Worm (Caenorhabditis elegans) whole organism, young adult: ENCODE data around the gene W07G4.2.

Experiments used
- atf-7 ChIP-seq: sonication (generic microtip); optimal IDR thresholded peaks from 2 replicates; lab custom pipeline; 2017; ENCODE audit warnings: mild to moderate bottlenecking, missing genetic modification characterization, missing compliant biosample characterization
- cebp-2 ChIP-seq: fragments of 200-800 bp; sonication (Bioruptor generic); IDR thresholded peaks from 2 replicates; pipeline ENCODE4 v1.3.6; 2022; ENCODE audit warnings: missing genetic modification characterization, missing compliant biosample characterization
- lin-35 ChIP-seq, 3 experiments: fragments of 150-350 bp in 2 of 3; sonication (generic microtip) in 1 of 3; optimal IDR thresholded peaks; 2 replicates each; lab custom pipeline; 2014 to 2018; ENCODE audit warnings: missing biosample characterization in 3 of 3, missing genetic modification characterization in 3 of 3, missing genetic modification reagents in 3 of 3
- madf-6 ChIP-seq: fragments of 200-800 bp; sonication (Bioruptor generic); IDR thresholded peaks from 2 replicates; pipeline ENCODE4 v1.3.6; 2022; ENCODE audit warnings: missing genetic modification reagents, missing genetic modification characterization, missing compliant biosample characterization
- nfya-1 ChIP-seq: sonication (generic microtip); optimal IDR thresholded peaks from 2 replicates; lab custom pipeline; 2017; ENCODE audit warnings: antibody characterized with exemption, missing compliant biosample characterization, missing genetic modification characterization, borderline replicate concordance; ENCODE audit not compliant: insufficient read depth
- nhr-120 ChIP-seq: fragments of 200-800 bp; sonication (Bioruptor generic); IDR thresholded peaks from 2 replicates; pipeline ENCODE4 v1.3.6; 2022; ENCODE audit warnings: missing genetic modification characterization, missing compliant biosample characterization
- rcor-1 ChIP-seq: fragments of 200-800 bp; sonication (Bioruptor generic); IDR thresholded peaks from 2 replicates; pipeline ENCODE4 v1.3.6; 2022; ENCODE audit warnings: missing genetic modification reagents, missing genetic modification characterization, missing compliant biosample characterization
- sdz-38 ChIP-seq: sonication (generic microtip); optimal IDR thresholded peaks from 2 replicates; lab custom pipeline; 2016; ENCODE audit warnings: missing genotype, missing genetic modification characterization, missing compliant biosample characterization
- snpc-3.4 ChIP-seq: sonication (generic microtip); optimal IDR thresholded peaks from 2 replicates; lab custom pipeline; 2017; ENCODE audit warnings: missing genetic modification characterization, mild to moderate bottlenecking, missing compliant biosample characterization, antibody characterized with exemption, moderate library complexity, missing genotype, missing genetic modification reagents
- sptf-2 ChIP-seq: fragments of 200-800 bp; sonication (Bioruptor generic); optimal IDR thresholded peaks from 2 replicates; lab custom pipeline; 2018; ENCODE audit warnings: mild to moderate bottlenecking, missing genetic modification characterization, missing compliant biosample characterization
- ztf-25 ChIP-seq: fragments of 200-800 bp; sonication (Bioruptor generic); IDR thresholded peaks from 2 replicates; pipeline ENCODE4 v1.3.6; 2022; ENCODE audit warnings: missing genetic modification reagents, missing genetic modification characterization, missing compliant biosample characterization
- ztf-28 ChIP-seq: fragments of 200-800 bp; sonication (Bioruptor generic); IDR thresholded peaks from 2 replicates; pipeline ENCODE4 v1.3.6; 2022; ENCODE audit warnings: missing genetic modification reagents, missing genetic modification characterization, missing compliant biosample characterization

The W07G4.2 gene

DNA sequence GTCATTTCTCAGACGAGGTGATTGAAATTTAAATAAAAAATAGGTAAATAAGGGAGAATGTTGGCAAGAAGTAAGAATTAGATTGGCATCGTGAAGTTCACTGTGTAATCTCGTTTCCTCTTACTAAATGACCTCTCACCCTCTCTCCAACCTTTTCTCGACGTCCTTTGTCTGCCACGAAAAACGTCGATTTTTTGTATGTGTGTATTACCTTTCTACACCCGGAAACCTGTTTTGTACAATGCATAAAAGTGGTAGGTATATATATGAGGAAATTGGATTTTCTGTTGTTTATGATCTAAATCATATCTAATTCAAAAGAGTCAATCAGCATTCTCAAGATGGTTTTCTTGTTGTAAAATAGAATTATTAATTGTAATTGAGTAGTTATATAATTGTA is 43.5 kb downstream of the W07G4.2 start, which contains the start of the genes F15B9.11 and dsl-7:
TSS of gene F15B9.11 (minus strand) at position 5 of the 400 bp plus-strand sequence.
TSS of gene dsl-7 (plus strand) at position 260 of the 400 bp plus-strand sequence.
- TF ChIP-seq madf-6 (GFP tag; lab: Robert Waterston, UW) = no peak
- TF ChIP-seq atf-7 (tag; lab: Kevin White, UChicago) = no peak
- TF ChIP-seq sdz-38 (tag; lab: Kevin White, UChicago) = no peak

- TF ChIP-seq nhr-120 (GFP tag; lab: Robert Waterston, UW) = no peak
- TF ChIP-seq nfya-1 (tag; lab: Kevin White, UChicago) = no peak
Observed at ce11 chrV:12988256-12988655, 48.1 kb downstream of the W07G4.2 start, which contains the start of gene F15B9.8. Gene F15B9.8 (plus strand): TSS chrV:12988556.

DNA sequence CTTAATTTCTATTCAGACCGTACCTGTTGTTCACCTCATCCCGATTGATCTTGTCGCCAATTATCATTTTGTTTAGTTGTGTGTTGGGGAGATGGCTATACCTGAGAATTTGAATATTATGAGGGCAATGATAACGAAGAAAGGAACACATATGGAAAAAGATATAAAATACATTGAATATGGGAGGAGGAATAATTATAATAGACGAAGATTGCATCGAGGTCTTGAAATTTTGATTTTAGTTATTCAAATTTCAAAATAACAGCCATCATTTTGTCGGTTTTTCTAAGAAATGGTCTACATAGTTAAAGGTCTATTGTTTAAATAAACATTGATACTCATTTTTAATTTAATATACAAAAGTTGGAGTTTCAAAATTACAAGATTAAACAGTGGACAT is 49.3 kb downstream of the W07G4.2 start, which contains the start of gene shw-3:
TSS of gene shw-3 (minus strand) at position 101 of the 400 bp plus-strand sequence.
- no peak for TF ChIP-seq snpc-3.4
- no peak for TF ChIP-seq sptf-2
- TF ChIP-seq ztf-28 (GFP tag; lab: Robert Waterston, UW) = no peak
- no peak for TF ChIP-seq lin-35 (GFP tag; optimal IDR thresholded peaks at IDR 0.05; lab: Kevin White, UChicago)
- TF ChIP-seq rcor-1 = no peak
- no peak for TF ChIP-seq ztf-25 (GFP tag; lab: Robert Waterston, UW)
- no peak for TF ChIP-seq cebp-2 (GFP tag; lab: Robert Waterston, UW)
- TF ChIP-seq atf-7 (tag; lab: Kevin White, UChicago) = no peak
